Fruit fly (Drosophila melanogaster): Measurements from ENCODE around the gene CG34426.

CG34426 gene

DNA sequence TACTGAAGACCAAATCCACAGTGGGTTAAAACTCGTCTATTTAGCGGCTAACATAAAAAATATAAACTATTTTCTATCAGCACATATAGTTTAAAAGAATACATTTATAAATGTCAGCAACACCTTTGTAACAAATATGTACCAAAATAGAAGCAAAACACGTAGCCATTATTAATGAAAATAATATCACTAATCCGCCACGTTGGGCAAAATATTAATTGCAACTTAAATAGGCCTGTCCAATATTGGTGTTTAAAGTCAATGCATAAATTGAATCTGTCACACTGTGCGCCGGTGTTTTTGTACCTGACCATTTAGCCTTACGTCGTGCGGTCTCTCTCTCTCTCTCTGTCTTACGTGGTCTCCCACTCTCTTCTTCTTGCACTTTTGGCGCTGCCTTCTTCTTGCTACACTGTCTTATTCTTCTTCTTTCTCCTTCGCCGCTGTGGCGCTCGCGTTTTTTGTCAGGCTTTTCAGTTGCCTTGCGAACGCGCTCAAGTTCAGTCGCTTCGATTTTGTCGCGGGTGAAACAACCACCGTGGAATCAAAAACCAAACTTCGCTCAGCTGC is 36.2 kb upstream of the CG34426 start (continued):
- peak; percentile 96 to 99 for TF ChIP-seq Hr51 (GFP tag; optimal IDR thresholded peaks at IDR 0.05)
- peak; percentile 47 for TF ChIP-seq Bgb (GFP tag; IDR thresholded peaks at IDR 0.05; ENCODE audit: partially characterized antibody)
- peak; percentile 97 for TF ChIP-seq CG17328 (GFP tag; IDR thresholded peaks at IDR 0.05)
- TF ChIP-seq CG11085 (GFP tag; IDR thresholded peaks at IDR 0.05): peak; percentile 94
- peak; percentile 94 for TF ChIP-seq Drgx (GFP tag; IDR thresholded peaks at IDR 0.05)
- peak; percentile 96 for TF ChIP-seq CG8089 (GFP tag; optimal IDR thresholded peaks at IDR 0.05)
- peak; percentile 93 for TF ChIP-seq dati (GFP tag; IDR thresholded peaks at IDR 0.05)
- peak; percentile 98 for TF ChIP-seq Bteb2 (GFP tag; optimal IDR thresholded peaks at IDR 0.05)
- TF ChIP-seq nmo (GFP tag; optimal IDR thresholded peaks at IDR 0.05): peak; percentile 100
- peak; percentile 97 for TF ChIP-seq salm (tag; optimal IDR thresholded peaks at IDR 0.05)
- peak; percentile 75 for TF ChIP-seq CG8290 (GFP tag; optimal IDR thresholded peaks at IDR 0.05)
- TF ChIP-seq CG8290 (tag; optimal IDR thresholded peaks at IDR 0.05): peak; percentile 93 to 95
- peak; percentile 83 for TF ChIP-seq Poxn (GFP tag; IDR thresholded peaks at IDR 0.05)
- TF ChIP-seq repo (GFP tag; optimal IDR thresholded peaks at IDR 0.05): peak; percentile 95
- TF ChIP-seq ase (GFP tag; IDR thresholded peaks at IDR 0.05): peak; percentile 97
- peak; percentile 93 to 99 for TF ChIP-seq dpn (GFP tag; optimal IDR thresholded peaks at IDR 0.05)
- peak; percentile 94 for TF ChIP-seq Spps (tag; optimal IDR thresholded peaks at IDR 0.05)
- TF ChIP-seq nerfin-2 (GFP tag; IDR thresholded peaks at IDR 0.05; ENCODE audit: partially characterized antibody): peak; percentile 63
- peak; percentile 94 for TF ChIP-seq CG10959 (GFP tag; IDR thresholded peaks at IDR 0.05)
- TF ChIP-seq CG7963 (GFP tag; IDR thresholded peaks at IDR 0.05; ENCODE audit: partially characterized antibody): peak; percentile 40; the same call in 1 of the 3 replicates
- TF ChIP-seq sna (GFP tag; IDR thresholded peaks at IDR 0.05; ENCODE audit: partially characterized antibody): no peak
- TF ChIP-seq NC2α (GFP tag; optimal IDR thresholded peaks at IDR 0.05): peak; percentile 96
- peak; percentile 98 for TF ChIP-seq grau (tag; optimal IDR thresholded peaks at IDR 0.05)
- TF ChIP-seq aop (GFP tag; IDR thresholded peaks at IDR 0.05): peak; percentile 87
- peak; percentile 97 for TF ChIP-seq CG34422 (GFP tag; IDR thresholded peaks at IDR 0.05)
- peak; percentile 83 for TF ChIP-seq sr (GFP tag; IDR thresholded peaks at IDR 0.05)
- TF ChIP-seq ci (GFP tag; IDR thresholded peaks at IDR 0.05): peak; percentile 97
- TF ChIP-seq CG1792 (GFP tag; optimal IDR thresholded peaks at IDR 0.05): peak; percentile 93
- peak; percentile 98 for TF ChIP-seq CG18599 (GFP tag; optimal IDR thresholded peaks at IDR 0.05)
- no peak for TF ChIP-seq h (optimal IDR thresholded peaks at IDR 0.05)
- peak; percentile 74 for TF ChIP-seq bab2 (GFP tag; optimal IDR thresholded peaks at IDR 0.05)
- peak; percentile 98 for TF ChIP-seq ind (GFP tag; optimal IDR thresholded peaks at IDR 0.05)
- TF ChIP-seq CG2202 (tag; optimal IDR thresholded peaks at IDR 0.05): peak; percentile 97
- peak; percentile 93 for TF ChIP-seq dm (GFP tag; optimal IDR thresholded peaks at IDR 0.05)
- peak; percentile 83 for TF ChIP-seq E2f2 (GFP tag; IDR thresholded peaks at IDR 0.05)
- peak; percentile 97 for TF ChIP-seq CG11247 (GFP tag; IDR thresholded peaks at IDR 0.05)
- TF ChIP-seq trh (GFP tag; optimal IDR thresholded peaks at IDR 0.05): peak; percentile 89
- TF ChIP-seq Asciz (GFP tag; optimal IDR thresholded peaks at IDR 0.05): peak; percentile 96
- peak; percentile 85 for TF ChIP-seq mirr (GFP tag; optimal IDR thresholded peaks at IDR 0.05)
- TF ChIP-seq CkIIα-i1 (GFP tag; IDR thresholded peaks at IDR 0.05): 0 out of 2 replicates have a peak, but pooled peaks have one; percentile 42
- TF ChIP-seq odd (GFP tag; optimal IDR thresholded peaks at IDR 0.05): peak; percentile 98
- TF ChIP-seq CG1529 (GFP tag; optimal IDR thresholded peaks at IDR 0.05): peak; percentile 99
- peak; percentile 92 for TF ChIP-seq tap (tag; optimal IDR thresholded peaks at IDR 0.05)
- TF ChIP-seq Adf1 (GFP tag; IDR thresholded peaks at IDR 0.05): peak; percentile 82
- peak; percentile 99 for TF ChIP-seq Usf (GFP tag; optimal IDR thresholded peaks at IDR 0.05)
- TF ChIP-seq lilli (GFP tag; optimal IDR thresholded peaks at IDR 0.05): peak; percentile 99
- TF ChIP-seq CG8765 (GFP tag; IDR thresholded peaks at IDR 0.05): peak; percentile 92
- TF ChIP-seq CG1647 (GFP tag; optimal IDR thresholded peaks at IDR 0.05): peak; percentile 92
- TF ChIP-seq MTF-1 (GFP tag; optimal IDR thresholded peaks at IDR 0.05; ENCODE audit: borderline replicate concordance): peak; percentile 88
- TF ChIP-seq maf-S (GFP tag; optimal IDR thresholded peaks at IDR 0.05): peak; percentile 97
- peak; percentile 80 for TF ChIP-seq slou (GFP tag; optimal IDR thresholded peaks at IDR 0.05)

Data from whole organism, embryonic.